Comparison of ENCODE assay signal across 1 fruit fly cellular context in genomic region chr2L:1959420-1959819, dm6.
TF ChIP-seq lines count a peak whose summit lies in the region.

No protein-coding gene starts in this region.

TF ChIP-seq in whole organism, embryonic, 481 proteins besides CTCF, POLR2A, EP300 and RAD21 (continued from another document):
- TF ChIP-seq tna (GFP tag; IDR thresholded peaks at IDR 0.05; lab: Robert Waterston, UW; ENCODE audit: partially characterized antibody) (no peak), Atf-2 (GFP tag; optimal IDR thresholded peaks at IDR 0.05; lab: Kevin White, UChicago) (no peak), sob (GFP tag; IDR thresholded peaks at IDR 0.05; lab: Robert Waterston, UW) (peak; percentile 36; the same call in 1 of the 2 replicates), fru (optimal IDR thresholded peaks at IDR 0.05; lab: Kevin White, UChicago) (no peak), NC2α (GFP tag; optimal IDR thresholded peaks at IDR 0.05; lab: Kevin White, UChicago) (no peak), tin (GFP tag; optimal IDR thresholded peaks at IDR 0.05; lab: Kevin White, UChicago) (no peak), sisA (GFP tag; IDR thresholded peaks at IDR 0.05; lab: Robert Waterston, UW) (peak; percentile 38), Gug (GFP tag; IDR thresholded peaks at IDR 0.05; lab: Robert Waterston, UW) (no peak), p53 (GFP tag; optimal IDR thresholded peaks at IDR 0.05; lab: Kevin White, UChicago) (no peak), lola (GFP tag; optimal IDR thresholded peaks at IDR 0.05; lab: Kevin White, UChicago) (no peak), CG7271 (tag; optimal IDR thresholded peaks at IDR 0.05; lab: Kevin White, UChicago) (no peak), ewg (GFP tag; optimal IDR thresholded peaks at IDR 0.05; lab: Kevin White, UChicago) (peak; percentile 14), otp (GFP tag; IDR thresholded peaks at IDR 0.05; lab: Robert Waterston, UW) (no peak), CG11695 (GFP tag; IDR thresholded peaks at IDR 0.05; lab: Robert Waterston, UW) (no peak), Side (GFP tag; optimal IDR thresholded peaks at IDR 0.05; lab: Kevin White, UChicago) (no peak), CG17912 (GFP tag; optimal IDR thresholded peaks at IDR 0.05; lab: Kevin White, UChicago) (no peak), CG10543 (GFP tag; optimal IDR thresholded peaks at IDR 0.05; lab: Kevin White, UChicago) (no peak), CG10267 (tag; optimal IDR thresholded peaks at IDR 0.05; lab: Kevin White, UChicago) (no peak), CG17568 (GFP tag; optimal IDR thresholded peaks at IDR 0.05; lab: Kevin White, UChicago) (no peak), esg (GFP tag; conservative IDR thresholded peaks at IDR 0.05; lab: Robert Waterston, UW) (peak; percentile 40; the same call in 1 of the 2 replicates), HmgD (GFP tag; optimal IDR thresholded peaks at IDR 0.05; lab: Kevin White, UChicago) (no peak), gsb (GFP tag; IDR thresholded peaks at IDR 0.05; lab: Robert Waterston, UW) (no peak), prd (optimal IDR thresholded peaks at IDR 0.05; lab: Kevin White, UChicago) (no peak), prd (GFP tag; IDR thresholded peaks at IDR 0.05; lab: Robert Waterston, UW) (peak; percentile 31; the same call in 1 of the 3 replicates), HLH3B (GFP tag; IDR thresholded peaks at IDR 0.05; lab: Robert Waterston, UW) (0 out of 2 replicates have a peak, but pooled peaks have one; percentile 10), TFAM (GFP tag; optimal IDR thresholded peaks at IDR 0.05; lab: Kevin White, UChicago) (no peak), CG8944 (GFP tag; optimal IDR thresholded peaks at IDR 0.05; lab: Kevin White, UChicago) (no peak), croc (GFP tag; conservative IDR thresholded peaks at IDR 0.05; lab: Robert Waterston, UW) (0 out of 3 replicates have a peak, but pooled peaks have one; percentile 22), CG11085 (GFP tag; IDR thresholded peaks at IDR 0.05; lab: Robert Waterston, UW) (no peak), ranshi (GFP tag; IDR thresholded peaks at IDR 0.05; lab: Robert Waterston, UW) (no peak), CG3995 (GFP tag; optimal IDR thresholded peaks at IDR 0.05; lab: Kevin White, UChicago) (no peak), Ptx1 (GFP tag; IDR thresholded peaks at IDR 0.05; lab: Robert Waterston, UW) (peak; percentile 55; the same call in 1 of the 2 replicates), NFAT (GFP tag; IDR thresholded peaks at IDR 0.05; lab: Robert Waterston, UW) (no peak), lmd (GFP tag; IDR thresholded peaks at IDR 0.05; lab: Robert Waterston, UW) (peak; percentile 42), tgo (GFP tag; IDR thresholded peaks at IDR 0.05; lab: Robert Waterston, UW) (peak; percentile 52; the same call in 1 of the 3 replicates), CG15479 (GFP tag; optimal IDR thresholded peaks at IDR 0.05; lab: Kevin White, UChicago) (no peak), lab (GFP tag; optimal IDR thresholded peaks at IDR 0.05; lab: Kevin White, UChicago) (peak; percentile 24), Oaz (GFP tag; IDR thresholded peaks at IDR 0.05; lab: Robert Waterston, UW) (peak; percentile 34; the same call in 1 of the 2 replicates), hb (GFP tag; IDR thresholded peaks at IDR 0.05; lab: Robert Waterston, UW; ENCODE audit: partially characterized antibody) (no peak), pb (GFP tag; optimal IDR thresholded peaks at IDR 0.05; lab: Kevin White, UChicago) (no peak), CG34422 (GFP tag; IDR thresholded peaks at IDR 0.05; lab: Robert Waterston, UW) (no peak), CG7372 (GFP tag; IDR thresholded peaks at IDR 0.05; lab: Robert Waterston, UW) (no peak), CG9437 (GFP tag; optimal IDR thresholded peaks at IDR 0.05; lab: Kevin White, UChicago) (no peak), CG13894 (tag; optimal IDR thresholded peaks at IDR 0.05; lab: Kevin White, UChicago) (no peak), Sin3A (optimal IDR thresholded peaks at IDR 0.05; lab: Kevin White, UChicago) (no peak), Vsx1 (GFP tag; optimal IDR thresholded peaks at IDR 0.05; lab: Kevin White, UChicago) (no peak), fd102C (GFP tag; optimal IDR thresholded peaks at IDR 0.05; lab: Kevin White, UChicago) (no peak), Oli (tag; optimal IDR thresholded peaks at IDR 0.05; lab: Kevin White, UChicago) (peak; percentile 11), CG1603 (tag; optimal IDR thresholded peaks at IDR 0.05; lab: Kevin White, UChicago) (peak; percentile 52), Rfx (GFP tag; IDR thresholded peaks at IDR 0.05; lab: Robert Waterston, UW) (0 out of 2 replicates have a peak, but pooled peaks have one; percentile 9), CG17359 (tag; optimal IDR thresholded peaks at IDR 0.05; lab: Kevin White, UChicago) (no peak), Neu2 (GFP tag; optimal IDR thresholded peaks at IDR 0.05; lab: Kevin White, UChicago; ENCODE audit: borderline replicate concordance) (no peak), B-H1 (GFP tag; IDR thresholded peaks at IDR 0.05; lab: Robert Waterston, UW) (no peak), ato (GFP tag; IDR thresholded peaks at IDR 0.05; lab: Robert Waterston, UW; ENCODE audit: partially characterized antibody) (no peak), tup (GFP tag; optimal IDR thresholded peaks at IDR 0.05; lab: Kevin White, UChicago) (no peak), CG8924 (tag; optimal IDR thresholded peaks at IDR 0.05; lab: Kevin White, UChicago) (peak; percentile 16), trh (GFP tag; optimal IDR thresholded peaks at IDR 0.05; lab: Kevin White, UChicago) (no peak), NC2β (GFP tag; optimal IDR thresholded peaks at IDR 0.05; lab: Kevin White, UChicago) (no peak), D (optimal IDR thresholded peaks at IDR 0.05; lab: Kevin White, UChicago) (no peak), D (GFP tag; optimal IDR thresholded peaks at IDR 0.05; lab: Kevin White, UChicago) (peak; percentile 17), cad (GFP tag; optimal IDR thresholded peaks at IDR 0.05; lab: Kevin White, UChicago) (no peak), dysf (GFP tag; IDR thresholded peaks at IDR 0.05; lab: Robert Waterston, UW) (peak; percentile 23; the same call in 1 of the 3 replicates), stc (GFP tag; IDR thresholded peaks at IDR 0.05; lab: Robert Waterston, UW) (no peak), YL-1 (GFP tag; optimal IDR thresholded peaks at IDR 0.05; lab: Kevin White, UChicago) (no peak), wdn (GFP tag; IDR thresholded peaks at IDR 0.05; lab: Robert Waterston, UW) (no peak), vvl (GFP tag; IDR thresholded peaks at IDR 0.05; lab: Robert Waterston, UW) (peak; percentile 54), unc-4 (GFP tag; IDR thresholded peaks at IDR 0.05; lab: Robert Waterston, UW; ENCODE audit: partially characterized antibody) (no peak), CrebB (tag; optimal IDR thresholded peaks at IDR 0.05; lab: Kevin White, UChicago) (peak; percentile 4), CG10654 (GFP tag; optimal IDR thresholded peaks at IDR 0.05; lab: Kevin White, UChicago) (no peak), CG4424 (GFP tag; optimal IDR thresholded peaks at IDR 0.05; lab: Kevin White, UChicago) (no peak), pzg (GFP tag; optimal IDR thresholded peaks at IDR 0.05; lab: Kevin White, UChicago) (no peak), CG9797 (GFP tag; optimal IDR thresholded peaks at IDR 0.05; lab: Kevin White, UChicago) (no peak), sens-2 (GFP tag; IDR thresholded peaks at IDR 0.05; lab: Robert Waterston, UW) (no peak), Rx (GFP tag; IDR thresholded peaks at IDR 0.05; lab: Robert Waterston, UW) (no peak), CG12391 (tag; optimal IDR thresholded peaks at IDR 0.05; lab: Kevin White, UChicago) (peak; percentile 31), Camta (GFP tag; optimal IDR thresholded peaks at IDR 0.05; lab: Kevin White, UChicago) (no peak), cg (GFP tag; optimal IDR thresholded peaks at IDR 0.05; lab: Kevin White, UChicago) (no peak), bab2 (GFP tag; optimal IDR thresholded peaks at IDR 0.05; lab: Kevin White, UChicago) (no peak), Chrac-16 (GFP tag; optimal IDR thresholded peaks at IDR 0.05; lab: Kevin White, UChicago) (no peak), CG15269 (tag; optimal IDR thresholded peaks at IDR 0.05; lab: Kevin White, UChicago) (no peak), Hr3 (GFP tag; optimal IDR thresholded peaks at IDR 0.05; lab: Kevin White, UChicago) (no peak), row (GFP tag; IDR thresholded peaks at IDR 0.05; lab: Robert Waterston, UW) (peak; percentile 63), wor (GFP tag; IDR thresholded peaks at IDR 0.05; lab: Robert Waterston, UW) (no peak), CG33213 (GFP tag; optimal IDR thresholded peaks at IDR 0.05; lab: Kevin White, UChicago) (no peak), caup (GFP tag; optimal IDR thresholded peaks at IDR 0.05; lab: Kevin White, UChicago; ENCODE audit: severe bottlenecking) (no peak), CG10274 (GFP tag; optimal IDR thresholded peaks at IDR 0.05; lab: Kevin White, UChicago) (no peak), CG18011 (GFP tag; optimal IDR thresholded peaks at IDR 0.05; lab: Kevin White, UChicago) (no peak), ro (GFP tag; IDR thresholded peaks at IDR 0.05; lab: Robert Waterston, UW) (no peak), Jarid2 (GFP tag; optimal IDR thresholded peaks at IDR 0.05; lab: Kevin White, UChicago) (no peak), Atf3 (GFP tag; optimal IDR thresholded peaks at IDR 0.05; lab: Kevin White, UChicago) (no peak), CG3847 (GFP tag; IDR thresholded peaks at IDR 0.05; lab: Robert Waterston, UW) (no peak), Bteb2 (GFP tag; optimal IDR thresholded peaks at IDR 0.05; lab: Kevin White, UChicago) (no peak), ERR (GFP tag; optimal IDR thresholded peaks at IDR 0.05; lab: Kevin White, UChicago) (no peak), Hmr (GFP tag; optimal IDR thresholded peaks at IDR 0.05; lab: Kevin White, UChicago) (peak; percentile 22), Sox102F (GFP tag; optimal IDR thresholded peaks at IDR 0.05; lab: Kevin White, UChicago) (peak; percentile 44), fu2 (GFP tag; optimal IDR thresholded peaks at IDR 0.05; lab: Kevin White, UChicago) (no peak), CG10979 (tag; optimal IDR thresholded peaks at IDR 0.05; lab: Kevin White, UChicago) (peak; percentile 19), CG18262 (tag; optimal IDR thresholded peaks at IDR 0.05; lab: Kevin White, UChicago) (no peak), CG32532 (GFP tag; IDR thresholded peaks at IDR 0.05; lab: Robert Waterston, UW) (no peak), MBD-R2 (GFP tag; IDR thresholded peaks at IDR 0.05; lab: Robert Waterston, UW) (no peak), CG18599 (GFP tag; optimal IDR thresholded peaks at IDR 0.05; lab: Kevin White, UChicago) (peak; percentile 8), CG2116 (GFP tag; optimal IDR thresholded peaks at IDR 0.05; lab: Kevin White, UChicago) (no peak), dmrt99B (tag; optimal IDR thresholded peaks at IDR 0.05; lab: Kevin White, UChicago) (peak; percentile 27), scrt (GFP tag; optimal IDR thresholded peaks at IDR 0.05; lab: Kevin White, UChicago) (no peak), eve (GFP tag; optimal IDR thresholded peaks at IDR 0.05; lab: Kevin White, UChicago) (no peak), Bgb (GFP tag; IDR thresholded peaks at IDR 0.05; lab: Robert Waterston, UW; ENCODE audit: partially characterized antibody) (no peak), CG17328 (GFP tag; IDR thresholded peaks at IDR 0.05; lab: Robert Waterston, UW) (peak; percentile 31; the same call in 1 of the 2 replicates), ATbp (GFP tag; optimal IDR thresholded peaks at IDR 0.05; lab: Kevin White, UChicago) (peak; percentile 47), en (GFP tag; optimal IDR thresholded peaks at IDR 0.05; lab: Kevin White, UChicago) (no peak), Optix (GFP tag; IDR thresholded peaks at IDR 0.05; lab: Robert Waterston, UW) (no peak), zfh1 (GFP tag; IDR thresholded peaks at IDR 0.05; lab: Robert Waterston, UW) (peak; percentile 59; the same call in 2 of the 3 replicates)
